Worm (Caenorhabditis elegans) whole organism, L4 larva: Measurements from ENCODE around the gene sre-24.

ENCODE experiments used
- R02D3.7 ChIP-seq: fragments of 150-350 bp; sonication (generic microtip); optimal IDR thresholded peaks from 3 replicates; lab custom pipeline; 2014; ENCODE audit warnings: missing biosample characterization, missing genetic modification characterization
- aly-2 ChIP-seq: sonication (generic microtip); optimal IDR thresholded peaks from 2 replicates; lab custom pipeline; 2018; ENCODE audit warnings: missing biosample characterization, missing genetic modification characterization
- cey-2 ChIP-seq: sonication (generic microtip); optimal IDR thresholded peaks from 3 replicates; lab custom pipeline; 2017; ENCODE audit warnings: missing genetic modification characterization, mild to moderate bottlenecking, missing compliant biosample characterization, antibody characterized with exemption, borderline replicate concordance; ENCODE audit not compliant: insufficient read depth
- daf-12 ChIP-seq: fragments of 150-350 bp; optimal IDR thresholded peaks from 2 replicates; lab custom pipeline; 2014; ENCODE audit warnings: missing biosample characterization, missing genetic modification reagents, missing genetic modification characterization
- daf-16 ChIP-seq, 3 experiments: sonication (generic microtip); optimal IDR thresholded peaks; 2 replicates each; lab custom pipeline; 2016 to 2017; ENCODE audit warnings: missing genetic modification characterization in 3 of 3, missing genetic modification reagents in 3 of 3, mild to moderate bottlenecking in 2 of 3, missing compliant biosample characterization in 2 of 3, missing biosample characterization in 1 of 3, moderate library complexity in 1 of 3
- egl-43 ChIP-seq: fragments of 200-800 bp; sonication (Bioruptor generic); IDR thresholded peaks from 2 replicates; pipeline ENCODE4 v1.3.6; 2022; ENCODE audit warnings: missing genetic modification reagents, missing genetic modification characterization, missing compliant biosample characterization
- lin-13 ChIP-seq: fragments of 150-350 bp; optimal IDR thresholded peaks from 2 replicates; lab custom pipeline; 2014; ENCODE audit warnings: missing biosample characterization, missing genetic modification reagents, missing genetic modification characterization
- lin-38 ChIP-seq: fragments of 200-800 bp; sonication (Bioruptor generic); IDR thresholded peaks from 2 replicates; pipeline ENCODE4 v1.3.6; 2022; ENCODE audit warnings: missing genetic modification reagents, missing genetic modification characterization, missing compliant biosample characterization
- nhr-41 ChIP-seq: fragments of 200-800 bp; sonication (Bioruptor generic); IDR thresholded peaks from 2 replicates; pipeline ENCODE4 v1.3.6; 2022; ENCODE audit warnings: missing genetic modification reagents, missing genetic modification characterization, missing compliant biosample characterization
- snpc-4 ChIP-seq: fragments of 150-350 bp; optimal IDR thresholded peaks from 2 replicates; lab custom pipeline; 2014; ENCODE audit warnings: missing biosample characterization, missing genetic modification characterization
- unc-62 ChIP-seq, 3 experiments: fragments of 150-350 bp in 1 of 3; sonication (generic microtip); optimal IDR thresholded peaks in 2 of 3; peaks in 1 of 3; 1 replicate in 1 of 3; 2 replicates in 2 of 3; lab custom pipeline; 2014 to 2017; ENCODE audit warnings: missing biosample characterization in 3 of 3, missing genetic modification characterization in 3 of 3, missing genetic modification reagents in 3 of 3, missing genotype in 1 of 3

- TF ChIP-seq lin-13 (GFP tag; lab: Kevin White, UChicago), result no peak
- TF ChIP-seq cey-2 (tag; lab: Kevin White, UChicago), result no peak
- TF ChIP-seq egl-43 (GFP tag; lab: Robert Waterston, UW), result no peak
- no peak for TF ChIP-seq unc-62 (GFP tag; optimal IDR thresholded peaks at IDR 0.05 in 1 of 2; lab: Kevin White, UChicago)
- TF ChIP-seq unc-62 (tag; optimal IDR thresholded peaks at IDR 0.05; lab: Kevin White, UChicago), result no peak
- TF ChIP-seq snpc-4, result no peak
- TF ChIP-seq daf-12 (tag; lab: Kevin White, UChicago), result no peak
- no peak for TF ChIP-seq lin-38
- no peak for TF ChIP-seq nhr-41 (GFP tag; lab: Robert Waterston, UW)
- no peak for TF ChIP-seq R02D3.7
- TF ChIP-seq aly-2 (tag; lab: Kevin White, UChicago), result no peak
- no peak for TF ChIP-seq daf-16 (GFP tag; optimal IDR thresholded peaks at IDR 0.05; lab: Kevin White, UChicago)
- no peak for TF ChIP-seq daf-16 (tag; optimal IDR thresholded peaks at IDR 0.05; lab: Kevin White, UChicago)
Observed at ce11 chrV:2869503-2869902, 15.0 kb upstream of the sre-24 start, which contains the start of gene srh-241.
